Worm (Caenorhabditis elegans) whole organism, L3 larva: Measurements from ENCODE around the gene F10A3.4.

Experiments used
- ceh-16 ChIP-seq: sonication (generic microtip); optimal IDR thresholded peaks from 2 replicates; lab custom pipeline; 2017; ENCODE audit warnings: missing biosample characterization, missing genetic modification characterization
- ceh-82 ChIP-seq: fragments of 150-350 bp; optimal IDR thresholded peaks from 2 replicates; lab custom pipeline; 2014; ENCODE audit warnings: missing biosample characterization, missing genetic modification characterization
- ceh-9 ChIP-seq: sonication (generic microtip); optimal IDR thresholded peaks from 2 replicates; lab custom pipeline; 2018; ENCODE audit warnings: missing biosample characterization, missing genetic modification characterization
- daf-12 ChIP-seq: fragments of 150-350 bp; optimal IDR thresholded peaks from 2 replicates; lab custom pipeline; 2014; ENCODE audit warnings: missing biosample characterization, missing genetic modification reagents, missing genetic modification characterization
- nhr-25 ChIP-seq: sonication (generic microtip); optimal IDR thresholded peaks from 2 replicates; lab custom pipeline; 2017; ENCODE audit warnings: missing biosample characterization, missing genetic modification characterization
- skn-1 ChIP-seq: fragments of 150-350 bp; optimal IDR thresholded peaks from 2 replicates; lab custom pipeline; 2014; ENCODE audit warnings: missing biosample characterization, missing genetic modification characterization

DNA sequence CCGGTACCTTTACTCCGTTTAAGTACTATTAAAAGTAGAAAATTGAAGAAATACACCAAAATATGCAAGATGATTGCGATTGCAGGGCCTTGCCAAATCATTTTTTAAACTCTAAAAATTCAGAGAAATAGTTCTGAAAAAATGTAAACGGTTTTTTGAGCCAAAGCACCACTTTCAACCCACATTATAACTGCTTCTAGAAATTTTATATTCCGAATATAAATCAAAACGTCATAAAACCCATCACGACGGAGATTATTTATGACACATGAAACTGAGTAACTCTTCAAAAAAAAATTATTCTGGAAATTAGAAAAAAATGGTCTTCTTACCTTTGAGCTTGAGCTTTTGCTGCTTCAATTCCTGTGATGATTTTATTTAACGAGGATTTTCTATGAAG lies 34.7 kb upstream of the F10A3.4 start, which contains the start of gene srxa-16:
- no peak for TF ChIP-seq ceh-9 (tag; lab: Kevin White, UChicago)
- TF ChIP-seq nhr-25 (tag; lab: Kevin White, UChicago) = no peak
- no peak for TF ChIP-seq skn-1 (tag; lab: Kevin White, UChicago)
- no peak for TF ChIP-seq ceh-82 (tag; lab: Kevin White, UChicago)
- TF ChIP-seq daf-12 (tag; lab: Kevin White, UChicago) = no peak
- TF ChIP-seq ceh-16 (tag; lab: Kevin White, UChicago) = no peak
